Worm (Caenorhabditis elegans) whole organism, young adult: ENCODE results near the gene Y57G11C.1131.

ENCODE experiments used
- hlh-12 ChIP-seq: sonication (generic microtip); optimal IDR thresholded peaks from 2 replicates; lab custom pipeline; 2016; ENCODE audit warnings: missing genetic modification characterization, missing compliant biosample characterization
- madf-8 ChIP-seq: fragments of 200-800 bp; sonication (Bioruptor generic); conservative IDR thresholded peaks from 2 replicates; pipeline ENCODE4 v1.3.6; 2022; ENCODE audit warnings: missing genetic modification reagents, missing genetic modification characterization, missing compliant biosample characterization

ce11 chrIV:14954842-14955241 lies 22.1 kb downstream of the Y57G11C.1131 start:
- TF ChIP-seq hlh-12 (no peak), madf-8 (GFP tag; lab: Robert Waterston, UW) (no peak)
